Fruit fly (Drosophila melanogaster): ENCODE data around the gene Rhau.

- TF ChIP-seq sna (GFP tag; IDR thresholded peaks at IDR 0.05; ENCODE audit: partially characterized antibody), result no peak
- TF ChIP-seq phol (tag; optimal IDR thresholded peaks at IDR 0.05), result peak; percentile 17
- TF ChIP-seq Bgb (GFP tag; IDR thresholded peaks at IDR 0.05; ENCODE audit: partially characterized antibody), result no peak
- TF ChIP-seq Lpt (GFP tag; optimal IDR thresholded peaks at IDR 0.05), result no peak
- no peak for TF ChIP-seq chn (GFP tag; optimal IDR thresholded peaks at IDR 0.05)
- TF ChIP-seq bigmax (GFP tag; optimal IDR thresholded peaks at IDR 0.05), result no peak
- TF ChIP-seq exex (tag; optimal IDR thresholded peaks at IDR 0.05), result peak; percentile 59
- TF ChIP-seq CG31388 (GFP tag; optimal IDR thresholded peaks at IDR 0.05), result no peak
- no peak for TF ChIP-seq CG11695 (GFP tag; IDR thresholded peaks at IDR 0.05)
- TF ChIP-seq ERR (GFP tag; optimal IDR thresholded peaks at IDR 0.05), result no peak
- no peak for TF ChIP-seq gsb (GFP tag; IDR thresholded peaks at IDR 0.05)
Measured at dm6 chr2L:20783044-20783443, 25.3 kb upstream of the Rhau start.

Measured in whole organism, embryonic.